Fruit fly (Drosophila melanogaster) whole organism, wandering third instar larva: Measurements from ENCODE around the gene CG33722.

Experiments used
- Jra ChIP-seq: sonication (Bioruptor generic); optimal IDR thresholded peaks from 2 replicates; lab custom pipeline; 2016; ENCODE audit warnings: missing biosample characterization, missing genetic modification characterization
- br ChIP-seq: fragments of 200-800 bp; sonication (Bioruptor generic); optimal IDR thresholded peaks from 2 replicates; lab custom pipeline; 2016; ENCODE audit warnings: missing biosample characterization, missing genetic modification characterization
- ey ChIP-seq: fragments of 200-800 bp; sonication (Bioruptor generic); optimal IDR thresholded peaks from 2 replicates; lab custom pipeline; 2016; ENCODE audit warnings: missing biosample characterization, missing genetic modification characterization
- h ChIP-seq: fragments of 200-800 bp; sonication (Bioruptor generic); optimal IDR thresholded peaks from 3 replicates; lab custom pipeline; 2016; ENCODE audit warnings: missing biosample characterization, mild to moderate bottlenecking, missing genetic modification characterization
- woc ChIP-seq: sonication (Bioruptor generic); optimal IDR thresholded peaks from 2 replicates; lab custom pipeline; 2016; ENCODE audit warnings: missing biosample characterization, mild to moderate bottlenecking, missing genetic modification characterization

DNA sequence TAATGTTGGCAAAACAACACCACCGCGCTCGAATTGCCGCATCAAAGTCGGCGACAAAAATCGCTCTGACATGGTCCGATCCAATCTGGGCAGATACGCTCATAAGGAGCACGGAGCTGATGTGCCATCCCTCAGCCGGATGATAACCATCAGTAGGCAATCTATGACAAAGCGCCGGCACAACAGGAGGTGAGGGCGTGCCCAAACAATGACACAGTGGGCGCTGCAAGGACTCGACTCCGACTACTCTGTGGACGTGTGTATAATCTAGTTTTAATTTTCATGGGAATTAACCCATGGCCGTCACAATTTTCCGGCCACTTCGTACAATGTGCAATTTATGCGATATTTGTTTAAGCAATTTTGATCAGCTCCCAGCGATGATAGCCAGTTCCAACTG, 31.2 kb downstream of the CG33722 start:
- TF ChIP-seq h (GFP tag; lab: Kevin White, UChicago) (no peak), Jra (no peak), ey (no peak), br (GFP tag; lab: Kevin White, UChicago) (no peak), woc (no peak)
